Worm (Caenorhabditis elegans) whole organism, L4/young adult: ENCODE results near the gene maa-1.

ENCODE experiments used
- W03F9.2 ChIP-seq: fragments of 150-350 bp; optimal IDR thresholded peaks from 2 replicates; lab custom pipeline; 2014; ENCODE audit warnings: missing biosample characterization, missing genetic modification characterization
- dao-5 ChIP-seq: sonication (generic microtip); optimal IDR thresholded peaks from 2 replicates; lab custom pipeline; 2016; ENCODE audit warnings: missing genotype, missing genetic modification characterization, moderate library complexity, missing compliant biosample characterization
- him-1 ChIP-seq: sonication (generic microtip); optimal IDR thresholded peaks from 2 replicates; lab custom pipeline; 2016; ENCODE audit warnings: missing genotype, missing genetic modification reagents, missing genetic modification characterization, missing compliant biosample characterization

- no peak for TF ChIP-seq W03F9.2 (tag; lab: Kevin White, UChicago)
- no peak for TF ChIP-seq dao-5 (tag; lab: Kevin White, UChicago)
- TF ChIP-seq him-1 (tag; lab: Kevin White, UChicago): no peak
Observed at ce11 chrIII:11847014-11847413, 24.7 kb upstream of the maa-1 start.
